Fruit fly (Drosophila melanogaster): ENCODE measurements around the gene eIF2A.
A peak's percentile ranks its signal among the peaks of the same experiment; 100 is the strongest.

Gene eIF2A

dm6 chr3L:21843307-21843706 lies 18.8 kb downstream of the eIF2A start:
- TF ChIP-seq CG33213 (GFP tag; optimal IDR thresholded peaks at IDR 0.05) (no peak), Med (GFP tag) (peak; percentile 30), tll (GFP tag; optimal IDR thresholded peaks at IDR 0.05) (peak in 1 of 2 experiments; percentile 79), Trl (optimal IDR thresholded peaks at IDR 0.05) (peak; percentile 53 to 78), Trl (GFP tag; optimal IDR thresholded peaks at IDR 0.05) (no peak), grau (tag; optimal IDR thresholded peaks at IDR 0.05) (no peak), row (GFP tag; IDR thresholded peaks at IDR 0.05) (no peak), CG8359 (GFP tag; optimal IDR thresholded peaks at IDR 0.05; ENCODE audit: borderline replicate concordance) (no peak), Dref (GFP tag; IDR thresholded peaks at IDR 0.05) (0 out of 2 replicates have a peak, but pooled peaks have one; percentile 11), kay (GFP tag; optimal IDR thresholded peaks at IDR 0.05) (no peak), hb (GFP tag; IDR thresholded peaks at IDR 0.05; ENCODE audit: partially characterized antibody) (no peak), Atf3 (GFP tag; optimal IDR thresholded peaks at IDR 0.05) (no peak), CG13123 (GFP tag; optimal IDR thresholded peaks at IDR 0.05) (no peak), CG34422 (GFP tag; IDR thresholded peaks at IDR 0.05) (no peak), CG15696 (tag; optimal IDR thresholded peaks at IDR 0.05) (no peak), insv (GFP tag; optimal IDR thresholded peaks at IDR 0.05) (no peak), CG30403 (GFP tag; optimal IDR thresholded peaks at IDR 0.05) (no peak), slp2 (GFP tag; optimal IDR thresholded peaks at IDR 0.05) (no peak), Elba2 (GFP tag; optimal IDR thresholded peaks at IDR 0.05) (peak; percentile 93), zen (tag; optimal IDR thresholded peaks at IDR 0.05) (peak; percentile 3), Bdp1 (GFP tag; optimal IDR thresholded peaks at IDR 0.05) (no peak), CG7963 (GFP tag; IDR thresholded peaks at IDR 0.05; ENCODE audit: partially characterized antibody) (no peak), Deaf1 (tag; optimal IDR thresholded peaks at IDR 0.05) (no peak), pros (GFP tag; optimal IDR thresholded peaks at IDR 0.05) (no peak), CG3281 (GFP tag; optimal IDR thresholded peaks at IDR 0.05) (no peak), CG31388 (GFP tag; optimal IDR thresholded peaks at IDR 0.05) (no peak), lov (optimal IDR thresholded peaks at IDR 0.05) (no peak), lov (GFP tag; IDR thresholded peaks at IDR 0.05) (0 out of 3 replicates have a peak, but pooled peaks have one; percentile 13), B-H1 (GFP tag; IDR thresholded peaks at IDR 0.05) (no peak), CG8924 (tag; optimal IDR thresholded peaks at IDR 0.05) (no peak), CG2889 (GFP tag; IDR thresholded peaks at IDR 0.05) (0 out of 3 replicates have a peak, but pooled peaks have one; percentile 30), z (GFP tag; IDR thresholded peaks at IDR 0.05) (peak; percentile 92), Spps (tag; optimal IDR thresholded peaks at IDR 0.05) (no peak), ara (GFP tag; IDR thresholded peaks at IDR 0.05) (no peak), phol (tag; optimal IDR thresholded peaks at IDR 0.05) (no peak), cg (GFP tag; optimal IDR thresholded peaks at IDR 0.05) (no peak), CG4617 (GFP tag; optimal IDR thresholded peaks at IDR 0.05; ENCODE audit: borderline replicate concordance) (no peak), NFAT (GFP tag; IDR thresholded peaks at IDR 0.05) (no peak), gcm2 (GFP tag; optimal IDR thresholded peaks at IDR 0.05) (no peak), CG18764 (GFP tag; optimal IDR thresholded peaks at IDR 0.05) (no peak), chn (GFP tag; optimal IDR thresholded peaks at IDR 0.05) (no peak), CG1832 (GFP tag; optimal IDR thresholded peaks at IDR 0.05) (peak; percentile 29), H15 (GFP tag; IDR thresholded peaks at IDR 0.05) (no peak), Tbp (GFP tag; optimal IDR thresholded peaks at IDR 0.05) (no peak), vfl (GFP tag; optimal IDR thresholded peaks at IDR 0.05) (no peak), CG10366 (GFP tag; IDR thresholded peaks at IDR 0.05) (no peak), Ets97D (GFP tag; optimal IDR thresholded peaks at IDR 0.05) (no peak), MTF-1 (GFP tag; optimal IDR thresholded peaks at IDR 0.05; ENCODE audit: borderline replicate concordance) (no peak), seq (GFP tag; IDR thresholded peaks at IDR 0.05) (peak; percentile 49; the same call in 1 of the 2 replicates), CG17568 (GFP tag; optimal IDR thresholded peaks at IDR 0.05) (no peak), crol (GFP tag; IDR thresholded peaks at IDR 0.05) (0 out of 2 replicates have a peak, but pooled peaks have one; percentile 8), CG18476 (GFP tag; optimal IDR thresholded peaks at IDR 0.05) (no peak)
